Fruit fly (Drosophila melanogaster) whole organism, embryonic: ENCODE measurements around the gene Drgx.
A peak's percentile ranks its signal among the peaks of the same experiment; 100 is the strongest.

ENCODE experiments used
- CG10654 ChIP-seq: fragments of 200-800 bp; sonication (Bioruptor generic); optimal IDR thresholded peaks from 2 replicates; lab custom pipeline; 2016; ENCODE audit warnings: missing biosample characterization, missing genetic modification characterization
- CG12942 ChIP-seq: fragments of 200-800 bp; sonication (Bioruptor generic); optimal IDR thresholded peaks from 3 replicates; lab custom pipeline; 2016; ENCODE audit warnings: missing biosample characterization, missing genetic modification characterization
- CG14050 ChIP-seq: fragments of 200-800 bp; sonication (Bioruptor generic); IDR thresholded peaks from 3 replicates; pipeline ENCODE4 v1.3.6; 2022; ENCODE audit warnings: missing biosample characterization, missing genetic modification characterization
- CG14860 ChIP-seq: fragments of 200-800 bp; sonication (Bioruptor generic); IDR thresholded peaks from 3 replicates; pipeline ENCODE4 v1.3.6; 2022; ENCODE audit warnings: missing biosample characterization, missing genetic modification characterization; ENCODE audit not compliant: partially characterized antibody
- CG15269 ChIP-seq: fragments of 200-800 bp; sonication (Bioruptor generic); optimal IDR thresholded peaks from 2 replicates; lab custom pipeline; 2018; ENCODE audit warnings: missing biosample characterization, mild to moderate bottlenecking, missing genetic modification characterization, moderate library complexity
- CG15601 ChIP-seq: fragments of 200-800 bp; sonication (Bioruptor generic); optimal IDR thresholded peaks from 3 replicates; lab custom pipeline; 2019; ENCODE audit warnings: missing biosample characterization, mild to moderate bottlenecking, missing genetic modification characterization, moderate library complexity
- CG33213 ChIP-seq: fragments of 200-800 bp; sonication (Bioruptor generic); optimal IDR thresholded peaks from 3 replicates; lab custom pipeline; 2016; ENCODE audit warnings: missing biosample characterization, missing genetic modification characterization
- CG4328 ChIP-seq: fragments of 200-800 bp; sonication (Bioruptor generic); optimal IDR thresholded peaks from 3 replicates; lab custom pipeline; 2017; ENCODE audit warnings: missing biosample characterization, missing genetic modification reagents, missing genetic modification characterization
- CG4820 ChIP-seq: fragments of 200-800 bp; sonication (Bioruptor generic); optimal IDR thresholded peaks from 3 replicates; lab custom pipeline; 2016; ENCODE audit warnings: missing biosample characterization, missing genetic modification characterization
- CG7372 ChIP-seq: fragments of 200-800 bp; sonication (Bioruptor generic); IDR thresholded peaks from 2 replicates; pipeline ENCODE4 v1.3.6; 2022; ENCODE audit warnings: missing biosample characterization, missing genetic modification characterization
- CG7839 ChIP-seq: fragments of 200-800 bp; sonication (Bioruptor generic); optimal IDR thresholded peaks from 3 replicates; lab custom pipeline; 2018; ENCODE audit warnings: missing biosample characterization, mild to moderate bottlenecking, missing genetic modification characterization, moderate library complexity
- CkIIα-i1 ChIP-seq: fragments of 200-800 bp; sonication (Bioruptor generic); IDR thresholded peaks from 2 replicates; pipeline ENCODE4 v1.3.6; 2022; ENCODE audit warnings: missing biosample characterization, missing genetic modification characterization
- D19A ChIP-seq: fragments of 200-800 bp; optimal IDR thresholded peaks from 3 replicates; lab custom pipeline; 2019; ENCODE audit warnings: missing biosample characterization, mild to moderate bottlenecking, missing genetic modification characterization, moderate library complexity
- Deaf1 ChIP-seq: fragments of 200-800 bp; optimal IDR thresholded peaks from 3 replicates; lab custom pipeline; 2019; ENCODE audit warnings: missing biosample characterization, mild to moderate bottlenecking, missing genetic modification characterization, moderate library complexity
- Dfd ChIP-seq, 2 experiments: fragments of >200 bp; optimal IDR thresholded peaks; 2 replicates each; lab custom pipeline; 2017; ENCODE audit warnings: missing biosample characterization in 2 of 2, missing genetic modification characterization in 2 of 2
- E2f2 ChIP-seq: fragments of 200-800 bp; sonication (Bioruptor generic); IDR thresholded peaks from 2 replicates; pipeline ENCODE4 v1.3.6; 2022; ENCODE audit warnings: missing biosample characterization, missing genetic modification characterization
- H15 ChIP-seq: fragments of 200-800 bp; sonication (Bioruptor generic); IDR thresholded peaks from 3 replicates; pipeline ENCODE4 v1.3.6; 2022; ENCODE audit warnings: missing biosample characterization, missing genetic modification characterization
- Hey ChIP-seq: fragments of 200-800 bp; sonication (Bioruptor generic); optimal IDR thresholded peaks from 3 replicates; lab custom pipeline; 2018; ENCODE audit warnings: missing biosample characterization, mild to moderate bottlenecking, missing genetic modification characterization
- Hr51 ChIP-seq, 2 experiments: fragments of 200-800 bp; sonication (Bioruptor generic); optimal IDR thresholded peaks; 2 replicates in 1 of 2; 3 replicates in 1 of 2; lab custom pipeline; 2016 to 2018; ENCODE audit warnings: missing biosample characterization in 2 of 2, missing genetic modification characterization in 2 of 2, mild to moderate bottlenecking in 1 of 2, moderate library complexity in 1 of 2
- Meics ChIP-seq: fragments of 200-800 bp; sonication (Bioruptor generic); optimal IDR thresholded peaks from 2 replicates; lab custom pipeline; 2017; ENCODE audit warnings: missing biosample characterization, mild to moderate bottlenecking, missing genetic modification characterization
- Oli ChIP-seq: fragments of 200-800 bp; sonication (Bioruptor generic); optimal IDR thresholded peaks from 2 replicates; lab custom pipeline; 2018; ENCODE audit warnings: missing biosample characterization, mild to moderate bottlenecking, missing genetic modification characterization, moderate library complexity
- Poxn ChIP-seq: fragments of 200-800 bp; sonication (Bioruptor generic); IDR thresholded peaks from 2 replicates; pipeline ENCODE4 v1.3.6; 2022; ENCODE audit warnings: missing biosample characterization, missing genetic modification characterization
- Scr ChIP-seq: fragments of 200-800 bp; sonication (Bioruptor generic); IDR thresholded peaks from 2 replicates; pipeline ENCODE4 v1.3.6; 2022; ENCODE audit warnings: missing biosample characterization, missing genetic modification characterization; ENCODE audit not compliant: partially characterized antibody
- Sox100B ChIP-seq: fragments of 200-800 bp; sonication (Bioruptor generic); optimal IDR thresholded peaks from 3 replicates; lab custom pipeline; 2018; ENCODE audit warnings: missing biosample characterization, mild to moderate bottlenecking, missing genetic modification characterization
- Sox102F ChIP-seq: fragments of 200-800 bp; sonication (Bioruptor generic); optimal IDR thresholded peaks from 2 replicates; lab custom pipeline; 2018; ENCODE audit warnings: missing biosample characterization, mild to moderate bottlenecking, missing genetic modification characterization, moderate library complexity
- cad ChIP-seq: fragments of >200 bp; optimal IDR thresholded peaks from 2 replicates; lab custom pipeline; 2017; ENCODE audit warnings: missing biosample characterization, missing genetic modification characterization
- crol ChIP-seq: fragments of 200-800 bp; sonication (Bioruptor generic); IDR thresholded peaks from 2 replicates; pipeline ENCODE4 v1.3.6; 2022; ENCODE audit warnings: missing biosample characterization, missing genetic modification characterization
- crp ChIP-seq, 2 experiments: fragments of 200-800 bp; sonication (Bioruptor generic); optimal IDR thresholded peaks; 2 replicates in 1 of 2; 3 replicates in 1 of 2; lab custom pipeline; 2017; ENCODE audit warnings: missing biosample characterization in 2 of 2, missing genetic modification characterization in 2 of 2, mild to moderate bottlenecking in 1 of 2, moderate library complexity in 1 of 2
- dan ChIP-seq: fragments of 200-800 bp; sonication (Bioruptor generic); IDR thresholded peaks from 2 replicates; pipeline ENCODE4 v1.3.6; 2022; ENCODE audit warnings: missing biosample characterization, missing genetic modification characterization
- ems ChIP-seq: fragments of 200-800 bp; sonication (Bioruptor generic); optimal IDR thresholded peaks from 3 replicates; lab custom pipeline; 2016; ENCODE audit warnings: missing biosample characterization, missing genetic modification characterization
- fd64A ChIP-seq: fragments of 200-800 bp; sonication (Bioruptor generic); optimal IDR thresholded peaks from 3 replicates; lab custom pipeline; 2018; ENCODE audit warnings: missing biosample characterization, mild to moderate bottlenecking, missing genetic modification characterization
- fd96Cb ChIP-seq: fragments of 200-800 bp; sonication (Bioruptor generic); optimal IDR thresholded peaks from 2 replicates; lab custom pipeline; 2018; ENCODE audit warnings: missing biosample characterization, mild to moderate bottlenecking, missing genetic modification characterization, moderate library complexity
- gcm2 ChIP-seq: fragments of 200-800 bp; sonication (Bioruptor generic); optimal IDR thresholded peaks from 2 replicates; lab custom pipeline; 2016; ENCODE audit warnings: missing biosample characterization, missing genetic modification characterization
- gsb-n ChIP-seq: fragments of 200-800 bp; sonication (Bioruptor generic); optimal IDR thresholded peaks from 3 replicates; lab custom pipeline; 2018; ENCODE audit warnings: missing biosample characterization, mild to moderate bottlenecking, missing genetic modification characterization
- ham ChIP-seq: fragments of 200-800 bp; sonication (Bioruptor generic); IDR thresholded peaks from 2 replicates; pipeline ENCODE4 v1.3.6; 2022; ENCODE audit warnings: missing biosample characterization, missing genetic modification characterization
- hbn ChIP-seq: fragments of 200-800 bp; sonication (Bioruptor generic); IDR thresholded peaks from 2 replicates; pipeline ENCODE4 v1.3.6; 2022; ENCODE audit warnings: missing biosample characterization, missing genetic modification characterization; ENCODE audit not compliant: partially characterized antibody
- hkb ChIP-seq, 2 experiments: fragments of 200-800 bp in 1 of 2; fragments of >200 bp in 1 of 2; sonication (Bioruptor generic) in 1 of 2; IDR thresholded peaks in 1 of 2; optimal IDR thresholded peaks in 1 of 2; 2 replicates each; pipeline versions ENCODE4 v1.3.6 to Lab custom; 2017 to 2022; ENCODE audit warnings: missing biosample characterization in 1 of 2, missing genetic modification characterization in 1 of 2
- lmd ChIP-seq: fragments of 200-800 bp; sonication (Bioruptor generic); IDR thresholded peaks from 2 replicates; pipeline ENCODE4 v1.3.6; 2022; ENCODE audit warnings: missing biosample characterization, missing genetic modification characterization
- mam ChIP-seq: fragments of 200-800 bp; sonication (Bioruptor generic); optimal IDR thresholded peaks from 3 replicates; lab custom pipeline; 2016; ENCODE audit warnings: missing biosample characterization, missing genetic modification characterization
- onecut ChIP-seq: fragments of 200-800 bp; sonication (Bioruptor generic); IDR thresholded peaks from 2 replicates; pipeline ENCODE4 v1.3.6; 2022; ENCODE audit warnings: missing biosample characterization, missing genetic modification characterization
- prd ChIP-seq, 3 experiments: fragments of >200 bp in 2 of 3; fragments of 200-800 bp in 1 of 3; sonication (Bioruptor generic) in 1 of 3; optimal IDR thresholded peaks in 2 of 3; IDR thresholded peaks in 1 of 3; 2 replicates in 2 of 3; 3 replicates in 1 of 3; pipeline versions ENCODE4 v1.3.6 to Lab custom; 2017 to 2022; ENCODE audit warnings: missing biosample characterization in 1 of 3, missing genetic modification characterization in 1 of 3
- repo ChIP-seq: fragments of 200-800 bp; sonication (Bioruptor generic); optimal IDR thresholded peaks from 2 replicates; lab custom pipeline; 2016; ENCODE audit warnings: missing biosample characterization, missing genetic modification characterization
- schlank ChIP-seq: fragments of 200-800 bp; sonication (Bioruptor generic); optimal IDR thresholded peaks from 2 replicates; lab custom pipeline; 2018; ENCODE audit warnings: missing biosample characterization, mild to moderate bottlenecking, missing genetic modification characterization
- scrt ChIP-seq: fragments of 200-800 bp; sonication (Bioruptor generic); optimal IDR thresholded peaks from 2 replicates; lab custom pipeline; 2018; ENCODE audit warnings: missing biosample characterization, mild to moderate bottlenecking, missing genetic modification characterization, moderate library complexity
- ttk ChIP-seq: fragments of 200-800 bp; sonication (Bioruptor generic); IDR thresholded peaks from 2 replicates; pipeline ENCODE4 v2.1.2; 2022; ENCODE audit warnings: missing biosample characterization, missing genetic modification characterization
- twi ChIP-seq: fragments of 200-800 bp; optimal IDR thresholded peaks from 2 replicates; lab custom pipeline; 2019; ENCODE audit warnings: missing biosample characterization, mild to moderate bottlenecking, missing genetic modification characterization, moderate library complexity
- vfl ChIP-seq: fragments of 200-800 bp; sonication (Bioruptor generic); optimal IDR thresholded peaks from 2 replicates; lab custom pipeline; 2016; ENCODE audit warnings: missing biosample characterization, missing genetic modification characterization
- vnd ChIP-seq: fragments of 200-800 bp; sonication (Bioruptor generic); IDR thresholded peaks from 3 replicates; pipeline ENCODE4 v1.3.6; 2022; ENCODE audit warnings: missing biosample characterization, missing genetic modification characterization; ENCODE audit not compliant: partially characterized antibody
- wdn ChIP-seq: fragments of 200-800 bp; sonication (Bioruptor generic); IDR thresholded peaks from 2 replicates; pipeline ENCODE4 v1.3.6; 2022; ENCODE audit warnings: missing biosample characterization, missing genetic modification characterization
- wor ChIP-seq: fragments of 200-800 bp; sonication (Bioruptor generic); IDR thresholded peaks from 2 replicates; pipeline ENCODE4 v1.3.6; 2022; ENCODE audit warnings: missing biosample characterization, missing genetic modification characterization

The Drgx gene

DNA sequence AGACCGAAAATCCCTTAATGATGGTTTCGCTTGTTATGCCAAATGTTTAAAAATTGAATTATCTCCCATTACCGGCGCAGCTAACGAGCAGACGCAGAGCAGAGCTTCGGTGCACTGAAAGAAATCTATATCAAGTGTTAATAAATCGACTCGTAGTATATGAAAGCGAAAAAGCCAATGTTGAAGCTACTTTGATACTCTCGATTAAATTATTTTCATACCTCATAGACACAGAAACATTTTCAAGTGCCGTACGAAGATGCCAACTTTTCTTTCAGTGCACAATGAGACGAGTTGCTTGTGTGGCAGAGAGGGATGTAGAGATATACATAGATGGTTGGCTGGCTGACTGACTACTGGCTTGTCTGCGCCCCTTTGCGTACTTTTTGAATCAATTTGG is 13.2 kb downstream of the Drgx start (continued):
- TF ChIP-seq Dfd (GFP tag; optimal IDR thresholded peaks at IDR 0.05; lab: Kevin White, UChicago) (no peak), dan (GFP tag; lab: Robert Waterston, UW) (no peak), Poxn (GFP tag; lab: Robert Waterston, UW) (no peak), CG7372 (0 out of 2 replicates have a peak, but pooled peaks have one; percentile 34), hbn (GFP tag; lab: Robert Waterston, UW) (no peak), gsb-n (tag; lab: Kevin White, UChicago) (peak; percentile 35), CG10654 (no peak), schlank (tag; lab: Kevin White, UChicago) (no peak), Meics (GFP tag; lab: Kevin White, UChicago) (no peak), wor (GFP tag; lab: Robert Waterston, UW) (no peak), gcm2 (GFP tag; lab: Kevin White, UChicago) (no peak), wdn (GFP tag; lab: Robert Waterston, UW) (no peak), prd (optimal IDR thresholded peaks at IDR 0.05; lab: Kevin White, UChicago) (no peak), prd (GFP tag; IDR thresholded peaks at IDR 0.05; lab: Robert Waterston, UW) (peak; percentile 71), Oli (tag; lab: Kevin White, UChicago) (peak; percentile 49), lmd (GFP tag; lab: Robert Waterston, UW) (no peak), Scr (GFP tag; lab: Robert Waterston, UW) (no peak), vnd (GFP tag; lab: Robert Waterston, UW) (no peak), CG7839 (tag; lab: Kevin White, UChicago) (no peak), CG33213 (no peak), mam (GFP tag; lab: Kevin White, UChicago) (no peak), CG15269 (tag; lab: Kevin White, UChicago) (no peak), D19A (tag; lab: Kevin White, UChicago) (peak; percentile 25), crol (no peak), Deaf1 (tag; lab: Kevin White, UChicago) (no peak), ems (GFP tag; lab: Kevin White, UChicago) (no peak), cad (GFP tag; lab: Kevin White, UChicago) (no peak), ttk (GFP tag; lab: Robert Waterston, UW) (0 out of 2 replicates have a peak, but pooled peaks have one; percentile 20), CG15601 (no peak), crp (GFP tag; optimal IDR thresholded peaks at IDR 0.05; lab: Kevin White, UChicago) (no peak), ham (no peak), scrt (GFP tag; lab: Kevin White, UChicago) (no peak), H15 (GFP tag; lab: Robert Waterston, UW) (no peak), onecut (GFP tag; lab: Robert Waterston, UW) (peak; percentile 49; the same call in 1 of the 2 replicates), Hey (tag; lab: Kevin White, UChicago) (no peak), Sox100B (GFP tag; lab: Kevin White, UChicago) (no peak), E2f2 (GFP tag; lab: Robert Waterston, UW) (0 out of 2 replicates have a peak, but pooled peaks have one; percentile 7), CG14050 (no peak), CG4820 (GFP tag; lab: Kevin White, UChicago) (peak; percentile 47), CG14860 (GFP tag; lab: Robert Waterston, UW) (no peak), vfl (GFP tag; lab: Kevin White, UChicago) (no peak), CG12942 (GFP tag; lab: Kevin White, UChicago) (no peak), hkb (optimal IDR thresholded peaks at IDR 0.05; lab: Kevin White, UChicago) (no peak), hkb (GFP tag; IDR thresholded peaks at IDR 0.05; lab: Robert Waterston, UW) (no peak), repo (GFP tag; lab: Kevin White, UChicago) (no peak), twi (no peak), Hr51 (GFP tag; optimal IDR thresholded peaks at IDR 0.05; lab: Kevin White, UChicago) (no peak), Sox102F (GFP tag; lab: Kevin White, UChicago) (peak; percentile 25), CkIIα-i1 (no peak), CG4328 (GFP tag; lab: Kevin White, UChicago) (no peak), fd96Cb (tag; lab: Kevin White, UChicago) (peak; percentile 55), fd64A (GFP tag; lab: Kevin White, UChicago) (peak; percentile 2)
